Worm (Caenorhabditis elegans) whole organism, L1 larva: ENCODE results near the gene ddb-1.

Source experiments
- nhr-11 ChIP-seq: fragments of 150-350 bp; optimal IDR thresholded peaks from 2 replicates; lab custom pipeline; 2014; ENCODE audit warnings: missing biosample characterization, missing genetic modification characterization
- nhr-47 ChIP-seq: sonication (generic microtip); optimal IDR thresholded peaks from 2 replicates; lab custom pipeline; 2016; ENCODE audit warnings: mild to moderate bottlenecking, missing genetic modification characterization, moderate library complexity, missing compliant biosample characterization
- pag-3 ChIP-seq: sonication (generic microtip); optimal IDR thresholded peaks from 2 replicates; lab custom pipeline; 2017; ENCODE audit warnings: missing genetic modification characterization, mild to moderate bottlenecking, missing compliant biosample characterization, antibody characterized with exemption, borderline replicate concordance; ENCODE audit not compliant: insufficient read depth
- swsn-7 ChIP-seq: sonication (generic microtip); optimal IDR thresholded peaks from 2 replicates; lab custom pipeline; 2016; ENCODE audit warnings: missing genetic modification characterization, missing compliant biosample characterization

The ddb-1 gene

DNA sequence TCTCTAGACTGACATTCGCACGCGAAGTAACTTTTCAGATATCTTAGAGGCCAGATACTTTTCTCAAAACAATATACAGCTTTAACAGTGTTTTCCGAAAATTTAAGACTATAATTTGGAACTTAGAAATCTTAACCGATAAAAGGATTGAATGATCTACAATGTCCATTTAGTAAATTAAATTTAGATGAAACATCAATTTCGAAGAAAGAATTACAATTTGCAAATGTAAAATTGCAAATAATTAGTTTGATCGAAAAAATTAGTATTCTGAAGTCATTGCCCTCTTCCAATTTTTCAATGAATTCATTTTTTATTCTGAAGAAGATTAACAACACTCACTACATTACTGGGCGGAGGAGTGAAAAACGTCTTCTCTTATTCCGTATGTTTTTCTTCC is 52.4 kb downstream of the ddb-1 start, which contains the start of gene bath-37 (continued):
- TF ChIP-seq pag-3, result no peak
- TF ChIP-seq nhr-47, result no peak
- no peak for TF ChIP-seq nhr-11 (tag; lab: Kevin White, UChicago)
- no peak for TF ChIP-seq swsn-7 (tag; lab: Kevin White, UChicago)
